Worm (Caenorhabditis elegans) whole organism, L4 larva: ENCODE measurements around the gene scl-27.

Experiments
- F44E2.7 ChIP-seq: fragments of 200-800 bp; sonication (Bioruptor generic); IDR thresholded peaks from 2 replicates; pipeline ENCODE4 v2.1.2; 2022; ENCODE audit warnings: missing genetic modification characterization, missing compliant biosample characterization
- aha-1 ChIP-seq: fragments of 150-350 bp; peaks from one replicate; lab custom pipeline; 2014; ENCODE audit warnings: missing biosample characterization, missing genetic modification characterization
- hlh-11 ChIP-seq: fragments of 200-800 bp; sonication (Bioruptor generic); optimal IDR thresholded peaks from 2 replicates; lab custom pipeline; 2018; ENCODE audit warnings: mild to moderate bottlenecking, missing genetic modification characterization, missing compliant biosample characterization
- nhr-11 ChIP-seq: fragments of 150-350 bp; optimal IDR thresholded peaks from 2 replicates; lab custom pipeline; 2014; ENCODE audit warnings: missing biosample characterization, missing genetic modification characterization
- nhr-237 ChIP-seq: sonication (generic microtip); optimal IDR thresholded peaks from 2 replicates; lab custom pipeline; 2017; ENCODE audit warnings: missing biosample characterization, missing genetic modification characterization
- nhr-41 ChIP-seq: fragments of 200-800 bp; sonication (Bioruptor generic); IDR thresholded peaks from 2 replicates; pipeline ENCODE4 v1.3.6; 2022; ENCODE audit warnings: missing genetic modification reagents, missing genetic modification characterization, missing compliant biosample characterization
- pqm-1 ChIP-seq: sonication (generic microtip); optimal IDR thresholded peaks from 2 replicates; lab custom pipeline; 2017; ENCODE audit warnings: missing biosample characterization, missing genetic modification characterization
- unc-62 ChIP-seq, 3 experiments: fragments of 150-350 bp in 1 of 3; sonication (generic microtip); optimal IDR thresholded peaks in 2 of 3; peaks in 1 of 3; 1 replicate in 1 of 3; 2 replicates in 2 of 3; lab custom pipeline; 2014 to 2017; ENCODE audit warnings: missing biosample characterization in 3 of 3, missing genetic modification characterization in 3 of 3, missing genetic modification reagents in 3 of 3, missing genotype in 1 of 3

ce11 chrV:433898-434297 lies 34.1 kb downstream of the scl-27 start, which contains the start of gene B0554.2:
- TF ChIP-seq hlh-11 (no peak), nhr-41 (GFP tag; lab: Robert Waterston, UW) (no peak), nhr-11 (tag; lab: Kevin White, UChicago) (no peak), aha-1 (tag; lab: Kevin White, UChicago) (no peak), unc-62 (GFP tag; optimal IDR thresholded peaks at IDR 0.05 in 1 of 2; lab: Kevin White, UChicago) (no peak), unc-62 (tag; optimal IDR thresholded peaks at IDR 0.05; lab: Kevin White, UChicago) (no peak), F44E2.7 (GFP tag; lab: Robert Waterston, UW) (no peak), pqm-1 (tag; lab: Kevin White, UChicago) (no peak), nhr-237 (no peak)
